Worm (Caenorhabditis elegans) whole organism, L2 larva: ENCODE data around the gene F27E5.3.

Experiments
- R02D3.7 ChIP-seq: fragments of 150-350 bp; optimal IDR thresholded peaks from 2 replicates; lab custom pipeline; 2014; ENCODE audit warnings: missing biosample characterization, missing genetic modification characterization
- aly-2 ChIP-seq: fragments of 150-350 bp; optimal IDR thresholded peaks from 2 replicates; lab custom pipeline; 2014; ENCODE audit warnings: missing biosample characterization, missing genetic modification characterization
- ama-1 ChIP-seq: fragments of 150-350 bp; optimal IDR thresholded peaks from 2 replicates; lab custom pipeline; 2018; ENCODE audit warnings: inconsistent platforms
- dmd-4 ChIP-seq: sonication (generic microtip); optimal IDR thresholded peaks from 2 replicates; lab custom pipeline; 2017; ENCODE audit warnings: missing biosample characterization, missing genetic modification characterization
- elt-1 ChIP-seq: fragments of 150-350 bp; optimal IDR thresholded peaks from 2 replicates; lab custom pipeline; 2014; ENCODE audit warnings: missing biosample characterization, missing genetic modification characterization
- fos-1 ChIP-seq: fragments of 150-350 bp; optimal IDR thresholded peaks from 2 replicates; lab custom pipeline; 2014; ENCODE audit warnings: missing biosample characterization, missing genetic modification characterization
- lsy-2 ChIP-seq, 2 experiments: fragments of 150-350 bp in 1 of 2; sonication (generic microtip) in 1 of 2; optimal IDR thresholded peaks; 2 replicates each; lab custom pipeline; 2014 to 2017; ENCODE audit warnings: missing biosample characterization in 2 of 2, missing genetic modification characterization in 2 of 2
- mdl-1 ChIP-seq, 2 experiments: fragments of 150-350 bp in 1 of 2; sonication (generic microtip) in 1 of 2; optimal IDR thresholded peaks; 2 replicates each; lab custom pipeline; 2017; ENCODE audit warnings: missing biosample characterization in 2 of 2, missing genetic modification characterization in 2 of 2
- nhr-12 ChIP-seq: fragments of 150-350 bp; optimal IDR thresholded peaks from 2 replicates; lab custom pipeline; 2014; ENCODE audit warnings: missing biosample characterization, missing genetic modification characterization
- nhr-6 ChIP-seq: fragments of 150-350 bp; optimal IDR thresholded peaks from 2 replicates; lab custom pipeline; 2014; ENCODE audit warnings: missing biosample characterization, missing genetic modification characterization
- snpc-4 ChIP-seq: fragments of 150-350 bp; optimal IDR thresholded peaks from 2 replicates; lab custom pipeline; 2014; ENCODE audit warnings: missing biosample characterization, missing genetic modification characterization
- unc-62 ChIP-seq: fragments of 150-350 bp; optimal IDR thresholded peaks from 2 replicates; lab custom pipeline; 2014; ENCODE audit warnings: missing biosample characterization, missing genetic modification reagents, missing genetic modification characterization

ce11 chrII:10105604-10106003, 38.4 kb downstream of the F27E5.3 start, which contains the start of gene ZK945.4:
- TF ChIP-seq elt-1 = no peak
- no peak for TF ChIP-seq mdl-1 (tag; optimal IDR thresholded peaks at IDR 0.05; lab: Kevin White, UChicago)
- TF ChIP-seq R02D3.7 (tag; lab: Kevin White, UChicago) = no peak
- TF ChIP-seq unc-62 (GFP tag; lab: Kevin White, UChicago) = no peak
- TF ChIP-seq fos-1 (tag; lab: Kevin White, UChicago) = no peak
- TF ChIP-seq ama-1 (lab: Kevin White, UChicago) = no peak
- no peak for TF ChIP-seq lsy-2 (tag; optimal IDR thresholded peaks at IDR 0.05; lab: Kevin White, UChicago)
- no peak for TF ChIP-seq nhr-12 (tag; lab: Kevin White, UChicago)
- no peak for TF ChIP-seq snpc-4 (tag; lab: Kevin White, UChicago)
- TF ChIP-seq nhr-6 (tag; lab: Kevin White, UChicago) = no peak
- no peak for TF ChIP-seq aly-2 (tag; lab: Kevin White, UChicago)
- no peak for TF ChIP-seq dmd-4 (tag; lab: Kevin White, UChicago)
